Worm (Caenorhabditis elegans): ENCODE data around the gene C15H7.4.

DNA sequence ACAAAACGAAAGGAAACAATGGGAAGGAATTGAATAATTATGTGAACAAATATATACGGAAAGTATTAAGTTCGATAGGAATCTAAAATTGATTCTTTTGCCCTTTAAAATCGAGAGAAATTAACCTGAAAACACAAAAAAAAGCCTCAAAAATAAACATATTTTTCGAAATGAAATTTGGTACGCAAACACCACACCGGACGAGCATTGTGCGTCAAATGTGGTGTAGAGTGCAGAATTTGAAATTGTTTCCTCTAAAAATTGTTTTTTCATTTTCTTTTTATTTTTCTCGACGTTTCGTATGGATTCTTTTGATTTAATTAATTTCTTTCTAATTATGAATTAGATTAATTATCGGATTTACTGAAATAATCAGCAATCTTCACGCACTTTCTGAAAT, 39.7 kb upstream of the C15H7.4 start:
- no peak for TF ChIP-seq ref-1 (GFP tag; conservative IDR thresholded peaks at IDR 0.05)
- TF ChIP-seq flt-1 (GFP tag; IDR thresholded peaks at IDR 0.05), result no peak
- TF ChIP-seq T22C8.4 (GFP tag; IDR thresholded peaks at IDR 0.05), result no peak
- no peak for TF ChIP-seq ztf-23 (GFP tag; IDR thresholded peaks at IDR 0.05)
- no peak for TF ChIP-seq cog-1 (tag; optimal IDR thresholded peaks at IDR 0.05)
- no peak for TF ChIP-seq med-1 (GFP tag; optimal IDR thresholded peaks at IDR 0.05; ENCODE audit: insufficient read depth)
- no peak for TF ChIP-seq ztf-29 (GFP tag; IDR thresholded peaks at IDR 0.05)
- TF ChIP-seq tab-1 (GFP tag; IDR thresholded peaks at IDR 0.05), result no peak

All from whole organism, midembryonic.